Fruit fly (Drosophila melanogaster): ENCODE results near the gene CG10026.

Gene CG10026

dm6 chr2L:19418872-19419271 lies 35.2 kb upstream of the CG10026 start, which contains the start of gene lectin-37Db:
lectin-37Db (plus strand) TSS chr2L:19419075.
- peak; percentile 56 for TF ChIP-seq Ets65A (GFP tag)
- TF ChIP-seq CG5245 (GFP tag; optimal IDR thresholded peaks at IDR 0.05) = no peak

- no peak for TF ChIP-seq kni (GFP tag; optimal IDR thresholded peaks at IDR 0.05)
- TF ChIP-seq Nf-YC (tag; optimal IDR thresholded peaks at IDR 0.05) = peak; percentile 75
- TF ChIP-seq Sin3A (optimal IDR thresholded peaks at IDR 0.05) = no peak
- TF ChIP-seq lab (GFP tag; optimal IDR thresholded peaks at IDR 0.05) = peak; percentile 16
- no peak for TF ChIP-seq CG9817 (tag; optimal IDR thresholded peaks at IDR 0.05)
- TF ChIP-seq CG6813 (GFP tag; optimal IDR thresholded peaks at IDR 0.05) = no peak
- no peak for TF ChIP-seq CG9727 (GFP tag; optimal IDR thresholded peaks at IDR 0.05)
- TF ChIP-seq CG18476 (GFP tag; optimal IDR thresholded peaks at IDR 0.05) = no peak
- TF ChIP-seq jigr1 (GFP tag; IDR thresholded peaks at IDR 0.05) = no peak
- no peak for TF ChIP-seq CG10366 (GFP tag; IDR thresholded peaks at IDR 0.05)
- peak in 1 of 2 experiments; percentile 18 for TF ChIP-seq Hr78 (GFP tag; optimal IDR thresholded peaks at IDR 0.05)
- no peak for TF ChIP-seq CG10462 (GFP tag; optimal IDR thresholded peaks at IDR 0.05)
- TF ChIP-seq dpn (GFP tag; optimal IDR thresholded peaks at IDR 0.05) = no peak
- no peak for TF ChIP-seq tin (GFP tag; optimal IDR thresholded peaks at IDR 0.05)
- TF ChIP-seq Dbx (GFP tag; IDR thresholded peaks at IDR 0.05) = no peak
- no peak for TF ChIP-seq sens (GFP tag)
- no peak for TF ChIP-seq NFAT (GFP tag; IDR thresholded peaks at IDR 0.05)
- TF ChIP-seq grn (GFP tag; optimal IDR thresholded peaks at IDR 0.05) = peak; percentile 12
- TF ChIP-seq br (optimal IDR thresholded peaks at IDR 0.05) = no peak
- no peak for TF ChIP-seq bsh (GFP tag; optimal IDR thresholded peaks at IDR 0.05)
- TF ChIP-seq HmgD (GFP tag; optimal IDR thresholded peaks at IDR 0.05) = no peak
- TF ChIP-seq ash1 (GFP tag; optimal IDR thresholded peaks at IDR 0.05) = no peak
- TF ChIP-seq CrebB (tag; optimal IDR thresholded peaks at IDR 0.05) = no peak
- TF ChIP-seq ERR (GFP tag; optimal IDR thresholded peaks at IDR 0.05) = no peak
- TF ChIP-seq Atf-2 (GFP tag; optimal IDR thresholded peaks at IDR 0.05) = no peak
- TF ChIP-seq wek (GFP tag; optimal IDR thresholded peaks at IDR 0.05) = no peak
- no peak for TF ChIP-seq CG18262 (tag; optimal IDR thresholded peaks at IDR 0.05)
- no peak for TF ChIP-seq CG11723 (GFP tag; optimal IDR thresholded peaks at IDR 0.05)
- TF ChIP-seq CG42726 (GFP tag; IDR thresholded peaks at IDR 0.05; ENCODE audit: partially characterized antibody) = no peak
- TF ChIP-seq ap (GFP tag; IDR thresholded peaks at IDR 0.05) = no peak
- no peak for TF ChIP-seq CG17829 (tag; optimal IDR thresholded peaks at IDR 0.05)
- TF ChIP-seq CG30431 (GFP tag; optimal IDR thresholded peaks at IDR 0.05) = no peak
- TF ChIP-seq pho (GFP tag; optimal IDR thresholded peaks at IDR 0.05) = no peak
- no peak for TF ChIP-seq hb (GFP tag; IDR thresholded peaks at IDR 0.05; ENCODE audit: partially characterized antibody)
- TF ChIP-seq exex (tag; optimal IDR thresholded peaks at IDR 0.05) = peak; percentile 61
- peak; percentile 32 for TF ChIP-seq Deaf1 (tag; optimal IDR thresholded peaks at IDR 0.05)
- TF ChIP-seq gem (tag; optimal IDR thresholded peaks at IDR 0.05) = no peak
- TF ChIP-seq NC2β (GFP tag; optimal IDR thresholded peaks at IDR 0.05) = no peak
- peak; percentile 37 for TF ChIP-seq CG34376 (GFP tag; optimal IDR thresholded peaks at IDR 0.05)
- no peak for TF ChIP-seq tx (GFP tag; optimal IDR thresholded peaks at IDR 0.05)
- TF ChIP-seq sc (optimal IDR thresholded peaks at IDR 0.05) = no peak
- no peak for TF ChIP-seq sc (GFP tag; optimal IDR thresholded peaks at IDR 0.05)
- TF ChIP-seq D19A (tag; optimal IDR thresholded peaks at IDR 0.05) = no peak
- TF ChIP-seq CG12071 (GFP tag; optimal IDR thresholded peaks at IDR 0.05) = no peak
- TF ChIP-seq ftz-f1 (GFP tag; optimal IDR thresholded peaks at IDR 0.05) = peak; percentile 40
- TF ChIP-seq CG7987 (GFP tag; optimal IDR thresholded peaks at IDR 0.05) = no peak
- no peak for TF ChIP-seq sqz (GFP tag; optimal IDR thresholded peaks at IDR 0.05)
- no peak for TF ChIP-seq CG1233 (GFP tag; optimal IDR thresholded peaks at IDR 0.05)
- TF ChIP-seq CG17568 (GFP tag; optimal IDR thresholded peaks at IDR 0.05) = no peak
Observed at dm6 chr2L:19421573-19421972, 32.5 kb upstream of the CG10026 start.
